Worm (Caenorhabditis elegans) whole organism, L4 larva: ENCODE data around the gene otpl-5.
"Not testable (repeated sequence)": the region's sequence is repeated elsewhere in the genome, so short reads cannot be mapped to it uniquely, and the experiment has no call there.

Experiments
- F26F4.8 ChIP-seq: fragments of 200-800 bp; sonication (Bioruptor generic); conservative IDR thresholded peaks from 2 replicates; pipeline ENCODE4 v1.3.6; 2022; ENCODE audit warnings: missing genetic modification characterization, missing compliant biosample characterization
- hif-1 ChIP-seq, 2 experiments: sonication (generic microtip); optimal IDR thresholded peaks; 2 replicates each; lab custom pipeline; 2016 to 2017; ENCODE audit warnings: missing compliant biosample characterization in 2 of 2, missing genetic modification characterization in 2 of 2, missing genetic modification reagents in 2 of 2, missing genotype in 2 of 2, mild to moderate bottlenecking in 1 of 2
- nhr-11 ChIP-seq: fragments of 150-350 bp; optimal IDR thresholded peaks from 2 replicates; lab custom pipeline; 2014; ENCODE audit warnings: missing biosample characterization, missing genetic modification characterization
- nhr-111 ChIP-seq: fragments of 200-800 bp; sonication (Bioruptor generic); optimal IDR thresholded peaks from 2 replicates; lab custom pipeline; 2018; ENCODE audit warnings: mild to moderate bottlenecking, missing genetic modification characterization, missing compliant biosample characterization

Gene otpl-5

DNA sequence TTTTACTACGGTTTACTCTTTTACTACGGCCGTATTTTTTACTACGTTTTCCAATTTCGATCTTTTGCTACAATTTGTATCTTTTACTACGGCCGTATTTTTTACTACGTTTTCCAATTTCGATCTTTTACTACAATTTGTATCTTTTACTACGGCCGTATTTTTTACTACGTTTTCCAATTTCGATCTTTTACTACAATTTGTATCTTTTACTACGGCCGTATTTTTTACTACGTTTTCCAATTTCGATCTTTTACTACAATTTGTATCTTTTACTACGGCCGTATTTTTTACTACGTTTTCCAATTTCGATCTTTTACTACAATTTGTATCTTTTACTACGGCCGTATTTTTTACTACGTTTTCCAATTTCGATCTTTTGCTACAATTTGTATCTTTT is 45.4 kb downstream of the otpl-5 start, which contains the start of gene F25G6.1:
F25G6.1 (plus strand) TSS at position 301 of the 400 bp plus-strand sequence.
- TF ChIP-seq nhr-11 (tag; lab: Kevin White, UChicago); F26F4.8 (GFP tag; lab: Robert Waterston, UW); hif-1 (tag; optimal IDR thresholded peaks at IDR 0.05; lab: Kevin White, UChicago): not testable (repeated sequence)

DNA sequence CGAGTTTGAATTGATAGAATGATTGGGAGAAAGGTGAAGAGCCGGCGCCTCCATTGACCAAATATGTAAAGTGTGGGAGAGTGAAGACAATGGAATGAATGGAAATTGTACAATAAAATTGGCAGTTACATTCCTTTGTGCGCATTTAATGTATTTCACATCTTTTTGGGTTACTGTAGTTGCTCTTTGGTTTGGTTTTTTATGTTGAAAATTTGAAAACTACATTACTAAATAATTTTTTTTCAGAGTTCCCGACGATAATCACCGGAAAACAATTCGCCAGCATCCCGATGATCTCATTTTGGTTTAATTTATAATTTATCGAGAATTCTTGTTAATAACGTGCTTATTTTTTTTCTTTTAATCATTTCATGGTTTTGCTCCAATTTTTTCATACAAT is 51.6 kb downstream of the otpl-5 start, which contains the start of gene C10B5.1:
C10B5.1 (plus strand) TSS at position 301 of the 400 bp plus-strand sequence.
- no peak for TF ChIP-seq nhr-111 (GFP tag; lab: Kevin White, UChicago)
